Worm (Caenorhabditis elegans) whole organism, L1 larva: ENCODE data around the gene ZK666.8.

Source experiments
- ama-1 ChIP-seq: fragments of 150-350 bp; optimal IDR thresholded peaks from 2 replicates; lab custom pipeline; 2014
- ceh-82 ChIP-seq, 3 experiments: fragments of 150-350 bp in 1 of 3; sonication (generic microtip) in 2 of 3; optimal IDR thresholded peaks; 2 replicates each; lab custom pipeline; 2014 to 2017; ENCODE audit warnings: missing biosample characterization in 3 of 3, missing genetic modification characterization in 3 of 3
- hlh-4 ChIP-seq: sonication (generic microtip); optimal IDR thresholded peaks from 2 replicates; lab custom pipeline; 2016; ENCODE audit warnings: mild to moderate bottlenecking, missing genetic modification characterization, missing compliant biosample characterization
- nhr-76 ChIP-seq: sonication (generic microtip); optimal IDR thresholded peaks from 2 replicates; lab custom pipeline; 2017; ENCODE audit warnings: missing biosample characterization, missing genetic modification characterization
- nhr-90 ChIP-seq: sonication (generic microtip); optimal IDR thresholded peaks from 2 replicates; lab custom pipeline; 2016; ENCODE audit warnings: mild to moderate bottlenecking, missing genetic modification characterization, missing compliant biosample characterization; ENCODE audit not compliant: poor library complexity
- snpc-4 ChIP-seq: fragments of 150-350 bp; optimal IDR thresholded peaks from 2 replicates; lab custom pipeline; 2014; ENCODE audit warnings: missing biosample characterization, missing genetic modification characterization
- unc-62 ChIP-seq: fragments of 150-350 bp; optimal IDR thresholded peaks from 2 replicates; lab custom pipeline; 2014; ENCODE audit warnings: missing biosample characterization, missing genetic modification reagents, missing genetic modification characterization
- ztf-11 ChIP-seq, 2 experiments: sonication (generic microtip); optimal IDR thresholded peaks; 2 replicates each; lab custom pipeline; 2016 to 2017; ENCODE audit warnings: missing genetic modification characterization in 2 of 2, missing biosample characterization in 1 of 2, missing compliant biosample characterization in 1 of 2

- TF ChIP-seq snpc-4 (tag; lab: Kevin White, UChicago) (no peak), unc-62 (no peak), nhr-90 (tag; lab: Kevin White, UChicago) (no peak), ama-1 (lab: Kevin White, UChicago) (no peak), nhr-76 (tag; lab: Kevin White, UChicago) (no peak), ztf-11 (tag; optimal IDR thresholded peaks at IDR 0.05; lab: Kevin White, UChicago) (no peak), hlh-4 (tag; lab: Kevin White, UChicago) (no peak), ceh-82 (tag; optimal IDR thresholded peaks at IDR 0.05; lab: Kevin White, UChicago) (no peak)
These were observed 2.6 kb downstream of the ZK666.8 start, which contains the start of gene clec-61 for ce11 chrII:10490329-10490728.
